Fruit fly (Drosophila melanogaster): ENCODE results near the gene CG14262.

Gene CG14262

dm6 chr3R:27270379-27271266 lies 5.4 kb upstream of the CG14262 start:
- peak; percentile 31 for TF ChIP-seq Med (GFP tag)
- no peak for TF ChIP-seq Dad (GFP tag; optimal IDR thresholded peaks at IDR 0.05)
- TF ChIP-seq CG4820 (GFP tag; optimal IDR thresholded peaks at IDR 0.05), result no peak
- TF ChIP-seq CG8478 (optimal IDR thresholded peaks at IDR 0.05), result no peak
- TF ChIP-seq Deaf1 (tag; optimal IDR thresholded peaks at IDR 0.05), result peak; percentile 62
- no peak for TF ChIP-seq CG9437 (GFP tag; optimal IDR thresholded peaks at IDR 0.05)
- no peak for TF ChIP-seq CG12155 (GFP tag; optimal IDR thresholded peaks at IDR 0.05)
- TF ChIP-seq croc (GFP tag; conservative IDR thresholded peaks at IDR 0.05), result no peak
- peak; percentile 65 for TF ChIP-seq CG4360 (GFP tag; IDR thresholded peaks at IDR 0.05)
- TF ChIP-seq sug (tag; optimal IDR thresholded peaks at IDR 0.05), result peak; percentile 17
- TF ChIP-seq cg (GFP tag; optimal IDR thresholded peaks at IDR 0.05), result peak; percentile 80
- no peak for TF ChIP-seq CG31441 (GFP tag; IDR thresholded peaks at IDR 0.05)
- TF ChIP-seq CG12769 (tag; optimal IDR thresholded peaks at IDR 0.05), result peak; percentile 15
- no peak for TF ChIP-seq HmgD (GFP tag; optimal IDR thresholded peaks at IDR 0.05)
- TF ChIP-seq CG4617 (GFP tag; optimal IDR thresholded peaks at IDR 0.05; ENCODE audit: borderline replicate concordance), result no peak
- peak; percentile 5; the same call in 1 of the 2 replicates for TF ChIP-seq MBD-R2 (GFP tag; IDR thresholded peaks at IDR 0.05)
- TF ChIP-seq CG17385 (GFP tag; optimal IDR thresholded peaks at IDR 0.05), result peak; percentile 25
- TF ChIP-seq ems (GFP tag; optimal IDR thresholded peaks at IDR 0.05), result no peak
- TF ChIP-seq CG6854 (GFP tag; optimal IDR thresholded peaks at IDR 0.05), result no peak
- no peak for TF ChIP-seq HHEX (GFP tag; optimal IDR thresholded peaks at IDR 0.05)
- TF ChIP-seq gcm (GFP tag; optimal IDR thresholded peaks at IDR 0.05), result peak; percentile 18
- TF ChIP-seq Ptx1 (GFP tag; IDR thresholded peaks at IDR 0.05), result no peak
- TF ChIP-seq Pdp1 (GFP tag; optimal IDR thresholded peaks at IDR 0.05), result peak in 1 of 2 experiments; percentile 68
- peak; percentile 56 for TF ChIP-seq crol (GFP tag; IDR thresholded peaks at IDR 0.05)
- TF ChIP-seq CG6654 (GFP tag; optimal IDR thresholded peaks at IDR 0.05), result no peak
- 0 out of 4 replicates have a peak, but pooled peaks have one; percentile 29 for TF ChIP-seq chinmo (GFP tag; IDR thresholded peaks at IDR 0.05; ENCODE audit: partially characterized antibody)
- no peak for TF ChIP-seq yki (optimal IDR thresholded peaks at IDR 0.05)
- peak; percentile 50 for TF ChIP-seq nom (GFP tag; optimal IDR thresholded peaks at IDR 0.05)
- no peak for TF ChIP-seq CG2712 (tag; optimal IDR thresholded peaks at IDR 0.05)

DNA sequence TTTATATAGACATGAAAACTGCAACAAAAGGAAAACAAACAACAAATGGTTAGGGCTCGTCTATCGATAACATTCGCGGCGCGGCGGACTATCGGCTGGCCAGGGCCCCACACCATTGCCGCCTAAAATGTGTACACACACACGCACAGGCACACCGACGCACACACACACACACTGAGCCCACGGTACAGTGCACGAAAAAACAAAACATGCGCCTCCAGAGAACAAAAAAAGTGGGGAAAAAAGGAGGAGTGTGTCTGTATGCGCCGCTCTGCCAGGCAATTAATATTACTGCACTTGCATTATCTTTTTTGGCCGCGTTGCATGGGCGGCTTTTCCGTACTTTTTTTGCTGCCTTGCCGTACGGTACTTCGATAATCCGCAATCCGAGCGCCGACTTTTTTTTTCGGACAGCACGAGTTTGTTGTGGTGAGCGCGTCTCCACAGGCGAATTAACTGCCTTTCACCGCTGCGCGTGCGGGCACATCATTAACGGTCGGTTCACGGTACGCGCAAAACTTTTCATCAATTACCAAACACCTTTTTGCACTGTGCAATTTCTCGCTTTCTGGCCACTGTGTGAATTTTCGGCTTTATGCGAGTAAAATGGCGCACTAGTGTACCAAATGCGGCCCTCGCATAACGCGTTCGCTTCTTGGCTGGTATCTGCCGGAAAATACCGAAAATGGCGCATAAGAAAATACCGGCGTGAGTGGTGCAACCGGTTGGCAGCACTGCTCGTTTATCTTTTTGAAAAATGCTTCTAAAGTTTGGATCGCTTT lies 1.6 kb downstream of the CG14262 start, which contains the start of gene woc:
TSS of gene woc (minus strand) at position 622 of the 782 bp plus-strand sequence.
- peak; percentile 58 for TF ChIP-seq eyg (GFP tag; optimal IDR thresholded peaks at IDR 0.05)
- TF ChIP-seq vnd (GFP tag; IDR thresholded peaks at IDR 0.05; ENCODE audit: partially characterized antibody), result peak; percentile 80
- peak; percentile 96 for TF ChIP-seq chinmo (GFP tag; IDR thresholded peaks at IDR 0.05; ENCODE audit: partially characterized antibody)
- peak; percentile 23 for TF ChIP-seq CG10267 (tag; optimal IDR thresholded peaks at IDR 0.05)
- TF ChIP-seq Awh (GFP tag; IDR thresholded peaks at IDR 0.05), result no peak
- peak; percentile 27 for TF ChIP-seq az2 (GFP tag; optimal IDR thresholded peaks at IDR 0.05)
- no peak for TF ChIP-seq gt (GFP tag; IDR thresholded peaks at IDR 0.05)
- TF ChIP-seq CHES-1-like (GFP tag; optimal IDR thresholded peaks at IDR 0.05), result peak; percentile 76
- TF ChIP-seq Rx (GFP tag; IDR thresholded peaks at IDR 0.05), result peak; percentile 14; the same call in 1 of the 2 replicates
- TF ChIP-seq CG2875 (GFP tag; optimal IDR thresholded peaks at IDR 0.05), result no peak
- peak; percentile 48 for TF ChIP-seq Xbp1 (GFP tag; optimal IDR thresholded peaks at IDR 0.05)
- peak; percentile 43 for TF ChIP-seq CG12104 (GFP tag; optimal IDR thresholded peaks at IDR 0.05)
- TF ChIP-seq CG7556 (GFP tag; optimal IDR thresholded peaks at IDR 0.05), result peak; percentile 66
- no peak for TF ChIP-seq peb (GFP tag; IDR thresholded peaks at IDR 0.05)
- no peak for TF ChIP-seq p53 (GFP tag; optimal IDR thresholded peaks at IDR 0.05)
- peak; percentile 26; the same call in 1 of the 2 replicates for TF ChIP-seq CG11696 (GFP tag; IDR thresholded peaks at IDR 0.05)
- TF ChIP-seq CG6683 (GFP tag; optimal IDR thresholded peaks at IDR 0.05), result no peak
- TF ChIP-seq ase (GFP tag; IDR thresholded peaks at IDR 0.05), result peak; percentile 54; the same call in 1 of the 3 replicates
- peak; percentile 81 for TF ChIP-seq fu2 (GFP tag; optimal IDR thresholded peaks at IDR 0.05)
- TF ChIP-seq pan (optimal IDR thresholded peaks at IDR 0.05), result no peak
- no peak for TF ChIP-seq pan (GFP tag; optimal IDR thresholded peaks at IDR 0.05 in 1 of 2, IDR thresholded peaks at IDR 0.05 in 1 of 2)
